Fruit fly (Drosophila melanogaster) whole organism, embryonic: ENCODE data around the gene CG9920.

Source experiments
- ATbp ChIP-seq: fragments of 200-800 bp; sonication (Bioruptor generic); optimal IDR thresholded peaks from 2 replicates; lab custom pipeline; 2017; ENCODE audit warnings: missing biosample characterization, mild to moderate bottlenecking, missing genetic modification characterization, missing genetic modification reagents
- Atf6 ChIP-seq: fragments of 200-800 bp; sonication (Bioruptor generic); IDR thresholded peaks from 2 replicates; pipeline ENCODE4 v1.3.6; 2022; ENCODE audit warnings: missing biosample characterization, missing genetic modification characterization
- CG10267 ChIP-seq: fragments of 200-800 bp; sonication (Bioruptor generic); optimal IDR thresholded peaks from 2 replicates; lab custom pipeline; 2018; ENCODE audit warnings: missing biosample characterization, mild to moderate bottlenecking, missing genetic modification characterization, moderate library complexity
- CG10543 ChIP-seq: fragments of 200-800 bp; sonication (Bioruptor generic); optimal IDR thresholded peaks from 3 replicates; lab custom pipeline; 2017; ENCODE audit warnings: missing biosample characterization, mild to moderate bottlenecking, missing genetic modification characterization, moderate library complexity
- CG14667 ChIP-seq: fragments of 200-800 bp; sonication (Bioruptor generic); IDR thresholded peaks from 2 replicates; pipeline ENCODE4 v1.3.6; 2022; ENCODE audit warnings: missing biosample characterization, missing genetic modification characterization
- CG1647 ChIP-seq: fragments of 200-800 bp; sonication (Bioruptor generic); optimal IDR thresholded peaks from 3 replicates; lab custom pipeline; 2016; ENCODE audit warnings: missing biosample characterization, missing genetic modification characterization
- CG16813 ChIP-seq: fragments of 200-800 bp; sonication (Bioruptor generic); IDR thresholded peaks from 3 replicates; pipeline ENCODE4 v1.3.6; 2022; ENCODE audit warnings: missing biosample characterization, missing genetic modification characterization; ENCODE audit not compliant: partially characterized antibody
- CG17328 ChIP-seq: fragments of 200-800 bp; sonication (Bioruptor generic); IDR thresholded peaks from 2 replicates; pipeline ENCODE4 v1.3.6; 2022; ENCODE audit warnings: missing biosample characterization, missing genetic modification characterization
- CG17912 ChIP-seq: fragments of 200-800 bp; sonication (Bioruptor generic); optimal IDR thresholded peaks from 2 replicates; lab custom pipeline; 2018; ENCODE audit warnings: missing biosample characterization, mild to moderate bottlenecking, missing genetic modification characterization
- CG30431 ChIP-seq: fragments of 200-800 bp; sonication (Bioruptor generic); optimal IDR thresholded peaks from 2 replicates; lab custom pipeline; 2017; ENCODE audit warnings: missing biosample characterization, missing genetic modification characterization
- CG34224 ChIP-seq: fragments of 200-800 bp; sonication (Bioruptor generic); IDR thresholded peaks from 3 replicates; pipeline ENCODE4 v1.3.6; 2022; ENCODE audit warnings: missing biosample characterization, missing genetic modification characterization; ENCODE audit not compliant: partially characterized antibody
- CG4820 ChIP-seq: fragments of 200-800 bp; sonication (Bioruptor generic); optimal IDR thresholded peaks from 3 replicates; lab custom pipeline; 2016; ENCODE audit warnings: missing biosample characterization, missing genetic modification characterization
- CG6813 ChIP-seq: fragments of 200-800 bp; sonication (Bioruptor generic); optimal IDR thresholded peaks from 2 replicates; lab custom pipeline; 2017; ENCODE audit warnings: missing biosample characterization, missing genetic modification characterization, mild to moderate bottlenecking, moderate library complexity, missing genetic modification reagents
- CG7745 ChIP-seq: fragments of 200-800 bp; sonication (Bioruptor generic); optimal IDR thresholded peaks from 2 replicates; lab custom pipeline; 2018; ENCODE audit warnings: missing biosample characterization, mild to moderate bottlenecking, missing genetic modification characterization, moderate library complexity
- CG8478 ChIP-seq: fragments of >200 bp; optimal IDR thresholded peaks from 2 replicates; lab custom pipeline; 2018
- CG9437 ChIP-seq: fragments of 200-800 bp; sonication (Bioruptor generic); optimal IDR thresholded peaks from 2 replicates; lab custom pipeline; 2018; ENCODE audit warnings: missing biosample characterization, mild to moderate bottlenecking, missing genetic modification characterization
- CG9727 ChIP-seq: fragments of 200-800 bp; sonication (Bioruptor generic); optimal IDR thresholded peaks from 3 replicates; lab custom pipeline; 2017; ENCODE audit warnings: missing biosample characterization, mild to moderate bottlenecking, missing genetic modification characterization
- CG9932 ChIP-seq: fragments of 200-800 bp; sonication (Bioruptor generic); IDR thresholded peaks from 2 replicates; pipeline ENCODE4 v1.3.6; 2022; ENCODE audit warnings: missing biosample characterization, missing genetic modification characterization
- Chrac-16 ChIP-seq: fragments of 200-800 bp; sonication (Bioruptor generic); optimal IDR thresholded peaks from 3 replicates; lab custom pipeline; 2016; ENCODE audit warnings: missing biosample characterization, missing genetic modification characterization
- Dad ChIP-seq: fragments of 200-800 bp; sonication (Bioruptor generic); optimal IDR thresholded peaks from 3 replicates; lab custom pipeline; 2016; ENCODE audit warnings: missing biosample characterization, missing genetic modification characterization
- E2f1 ChIP-seq: fragments of 200-800 bp; sonication (Bioruptor generic); IDR thresholded peaks from 2 replicates; pipeline ENCODE4 v1.3.6; 2022; ENCODE audit warnings: missing biosample characterization, missing genetic modification characterization
- Fer3 ChIP-seq: fragments of 200-800 bp; sonication (Bioruptor generic); optimal IDR thresholded peaks from 2 replicates; lab custom pipeline; 2018; ENCODE audit warnings: missing biosample characterization, mild to moderate bottlenecking, missing genetic modification characterization, moderate library complexity
- Gsc ChIP-seq: fragments of 200-800 bp; sonication (Bioruptor generic); IDR thresholded peaks from 2 replicates; pipeline ENCODE4 v1.3.6; 2022; ENCODE audit warnings: missing biosample characterization, missing genetic modification characterization
- HLH54F ChIP-seq: fragments of 200-800 bp; sonication (Bioruptor generic); optimal IDR thresholded peaks from 3 replicates; lab custom pipeline; 2016; ENCODE audit warnings: missing biosample characterization, missing genetic modification characterization
- Hand ChIP-seq: fragments of 200-800 bp; sonication (Bioruptor generic); optimal IDR thresholded peaks from 2 replicates; lab custom pipeline; 2017; ENCODE audit warnings: mild to moderate bottlenecking, missing biosample characterization, missing genetic modification reagents, missing genetic modification characterization
- HmgD ChIP-seq: fragments of 200-800 bp; sonication (Bioruptor generic); optimal IDR thresholded peaks from 3 replicates; lab custom pipeline; 2016; ENCODE audit warnings: missing biosample characterization, missing genetic modification characterization
- HmgZ ChIP-seq: fragments of 200-800 bp; sonication (Bioruptor generic); optimal IDR thresholded peaks from 2 replicates; lab custom pipeline; 2018; ENCODE audit warnings: missing biosample characterization, mild to moderate bottlenecking, missing genetic modification characterization
- Hr39 ChIP-seq: fragments of >200 bp; optimal IDR thresholded peaks from 2 replicates; lab custom pipeline; 2017
- Hr51 ChIP-seq, 2 experiments: fragments of 200-800 bp; sonication (Bioruptor generic); optimal IDR thresholded peaks; 2 replicates in 1 of 2; 3 replicates in 1 of 2; lab custom pipeline; 2016 to 2018; ENCODE audit warnings: missing biosample characterization in 2 of 2, missing genetic modification characterization in 2 of 2, mild to moderate bottlenecking in 1 of 2, moderate library complexity in 1 of 2
- Max ChIP-seq: fragments of 200-800 bp; sonication (Bioruptor generic); optimal IDR thresholded peaks from 2 replicates; lab custom pipeline; 2016; ENCODE audit warnings: missing biosample characterization, mild to moderate bottlenecking, missing genetic modification characterization
- Nf-YC ChIP-seq: fragments of 200-800 bp; optimal IDR thresholded peaks from 3 replicates; lab custom pipeline; 2019; ENCODE audit warnings: missing biosample characterization, mild to moderate bottlenecking, missing genetic modification characterization, moderate library complexity
- Six4 ChIP-seq: fragments of 200-800 bp; sonication (Bioruptor generic); optimal IDR thresholded peaks from 2 replicates; lab custom pipeline; 2016; ENCODE audit warnings: missing biosample characterization, missing genetic modification characterization
- caup ChIP-seq: fragments of 200-800 bp; sonication (Bioruptor generic); optimal IDR thresholded peaks from 3 replicates; lab custom pipeline; 2017; ENCODE audit warnings: missing biosample characterization, mild to moderate bottlenecking, missing genetic modification characterization, moderate library complexity; ENCODE audit not compliant: severe bottlenecking
- da ChIP-seq: fragments of 200-800 bp; sonication (Bioruptor generic); optimal IDR thresholded peaks from 2 replicates; lab custom pipeline; 2016; ENCODE audit warnings: missing biosample characterization, missing genetic modification characterization
- dati ChIP-seq: fragments of 200-800 bp; sonication (Bioruptor generic); IDR thresholded peaks from 2 replicates; pipeline ENCODE4 v1.3.6; 2022; ENCODE audit warnings: missing biosample characterization, missing genetic modification characterization
- disco-r ChIP-seq: fragments of 200-800 bp; sonication (Bioruptor generic); optimal IDR thresholded peaks from 2 replicates; lab custom pipeline; 2016; ENCODE audit warnings: missing biosample characterization, missing genetic modification characterization
- ewg ChIP-seq: fragments of 200-800 bp; sonication (Bioruptor generic); optimal IDR thresholded peaks from 3 replicates; lab custom pipeline; 2017; ENCODE audit warnings: mild to moderate bottlenecking, missing biosample characterization, missing genetic modification reagents, missing genetic modification characterization
- fru ChIP-seq: fragments of >200 bp; optimal IDR thresholded peaks from 2 replicates; lab custom pipeline; 2017
- gce ChIP-seq: fragments of 200-800 bp; sonication (Bioruptor generic); IDR thresholded peaks from 3 replicates; pipeline ENCODE4 v1.3.6; 2022; ENCODE audit warnings: missing biosample characterization, missing genetic modification characterization
- gfzf ChIP-seq: fragments of 200-800 bp; sonication (Bioruptor generic); optimal IDR thresholded peaks from 2 replicates; lab custom pipeline; 2016; ENCODE audit warnings: missing biosample characterization, mild to moderate bottlenecking, missing genetic modification characterization, moderate library complexity
- hth ChIP-seq: fragments of >200 bp; optimal IDR thresholded peaks from 2 replicates; lab custom pipeline; 2017; ENCODE audit warnings: inconsistent platforms
- jigr1 ChIP-seq: fragments of 200-800 bp; sonication (Bioruptor generic); IDR thresholded peaks from 3 replicates; pipeline ENCODE4 v1.3.6; 2022; ENCODE audit warnings: missing biosample characterization, missing genetic modification characterization
- mirr ChIP-seq: fragments of 200-800 bp; sonication (Bioruptor generic); optimal IDR thresholded peaks from 3 replicates; lab custom pipeline; 2018; ENCODE audit warnings: missing biosample characterization, mild to moderate bottlenecking, missing genetic modification characterization
- nmo ChIP-seq: fragments of 200-800 bp; sonication (Bioruptor generic); optimal IDR thresholded peaks from 2 replicates; lab custom pipeline; 2018; ENCODE audit warnings: missing biosample characterization, mild to moderate bottlenecking, missing genetic modification characterization, moderate library complexity
- otp ChIP-seq: fragments of 200-800 bp; sonication (Bioruptor generic); IDR thresholded peaks from 3 replicates; pipeline ENCODE4, ENCODE4 v1.3.6; 2022; ENCODE audit warnings: missing biosample characterization, missing genetic modification characterization
- pfk ChIP-seq: fragments of 200-800 bp; sonication (Bioruptor generic); optimal IDR thresholded peaks from 2 replicates; lab custom pipeline; 2018; ENCODE audit warnings: missing biosample characterization, mild to moderate bottlenecking, missing genetic modification characterization, moderate library complexity
- phol ChIP-seq: fragments of 200-800 bp; sonication (Bioruptor generic); optimal IDR thresholded peaks from 3 replicates; lab custom pipeline; 2018; ENCODE audit warnings: missing biosample characterization, mild to moderate bottlenecking, missing genetic modification characterization, moderate library complexity
- pita ChIP-seq: fragments of 200-800 bp; sonication (Bioruptor generic); optimal IDR thresholded peaks from 2 replicates; lab custom pipeline; 2017; ENCODE audit warnings: missing biosample characterization, mild to moderate bottlenecking, missing genetic modification characterization
- sqz ChIP-seq: fragments of 200-800 bp; sonication (Bioruptor generic); optimal IDR thresholded peaks from 3 replicates; lab custom pipeline; 2018; ENCODE audit warnings: missing biosample characterization, mild to moderate bottlenecking, missing genetic modification characterization
- tna ChIP-seq: fragments of 200-800 bp; sonication (Bioruptor generic); IDR thresholded peaks from 2 replicates; pipeline ENCODE4 v1.3.6; 2022; ENCODE audit warnings: missing biosample characterization, missing genetic modification characterization; ENCODE audit not compliant: partially characterized antibody
- toy ChIP-seq: fragments of 200-800 bp; sonication (Bioruptor generic); IDR thresholded peaks from 2 replicates; pipeline ENCODE4 v1.3.6; 2022; ENCODE audit warnings: missing biosample characterization, missing genetic modification characterization

The CG9920 gene

dm6 chr3R:14122347-14122812 lies 24.5 kb upstream of the CG9920 start, which contains the start of the genes Abi and twf (continued):
- TF ChIP-seq fru (lab: Kevin White, UChicago) (no peak), Hand (GFP tag; lab: Kevin White, UChicago) (no peak), caup (GFP tag; lab: Kevin White, UChicago) (peak; percentile 68), Nf-YC (tag; lab: Kevin White, UChicago) (no peak), sqz (GFP tag; lab: Kevin White, UChicago) (no peak), pita (GFP tag; lab: Kevin White, UChicago) (no peak), jigr1 (no peak), Fer3 (tag; lab: Kevin White, UChicago) (peak; percentile 62), disco-r (no peak), Max (GFP tag; lab: Kevin White, UChicago) (peak; percentile 85), CG17328 (peak; percentile 66; the same call in 1 of the 2 replicates), ATbp (GFP tag; lab: Kevin White, UChicago) (no peak), CG6813 (GFP tag; lab: Kevin White, UChicago) (no peak), CG8478 (lab: Kevin White, UChicago) (no peak), E2f1 (peak; percentile 45; the same call in 1 of the 2 replicates), CG34224 (GFP tag; lab: Robert Waterston, UW) (0 out of 3 replicates have a peak, but pooled peaks have one; percentile 10), dati (GFP tag; lab: Robert Waterston, UW) (no peak), gfzf (GFP tag; lab: Kevin White, UChicago) (peak; percentile 75), CG9727 (peak; percentile 66), da (GFP tag; lab: Kevin White, UChicago) (peak; percentile 40), nmo (GFP tag; lab: Kevin White, UChicago) (peak; percentile 75), ewg (peak; percentile 50), hth (lab: Kevin White, UChicago) (no peak), phol (tag; lab: Kevin White, UChicago) (peak; percentile 77), CG14667 (GFP tag; lab: Robert Waterston, UW) (peak; percentile 52; the same call in 1 of the 2 replicates), HmgD (GFP tag; lab: Kevin White, UChicago) (no peak), HLH54F (GFP tag; lab: Kevin White, UChicago) (peak; percentile 78), CG10543 (GFP tag; lab: Kevin White, UChicago) (peak; percentile 47), Dad (GFP tag; lab: Kevin White, UChicago) (peak; percentile 62), CG9437 (peak; percentile 56), Six4 (GFP tag; lab: Kevin White, UChicago) (peak; percentile 68), CG1647 (peak; percentile 29), CG10267 (tag; lab: Kevin White, UChicago) (peak; percentile 97), Chrac-16 (GFP tag; lab: Kevin White, UChicago) (peak; percentile 77), HmgZ (peak; percentile 66), CG17912 (no peak), gce (GFP tag; lab: Robert Waterston, UW) (no peak; the same call in 2 of the 3 replicates), CG4820 (GFP tag; lab: Kevin White, UChicago) (peak; percentile 73), toy (GFP tag; lab: Robert Waterston, UW) (no peak), otp (GFP tag; lab: Robert Waterston, UW) (no peak), Hr39 (lab: Kevin White, UChicago) (no peak), Hr51 (GFP tag; optimal IDR thresholded peaks at IDR 0.05; lab: Kevin White, UChicago) (peak; percentile 40 to 61), CG16813 (GFP tag; lab: Robert Waterston, UW) (no peak), mirr (GFP tag; lab: Kevin White, UChicago) (no peak), Atf6 (GFP tag; lab: Robert Waterston, UW) (peak; percentile 65), CG7745 (no peak), pfk (GFP tag; lab: Kevin White, UChicago) (no peak), CG30431 (GFP tag; lab: Kevin White, UChicago) (peak; percentile 35), CG9932 (GFP tag; lab: Robert Waterston, UW) (peak; percentile 81), Gsc (GFP tag; lab: Robert Waterston, UW) (no peak), tna (GFP tag; lab: Robert Waterston, UW) (no peak)
